Worm (Caenorhabditis elegans) whole organism, L4 larva: Measurements from ENCODE around the gene ncx-9.

Source experiments
- F10B5.3 ChIP-seq: sonication (generic microtip); optimal IDR thresholded peaks from 2 replicates; lab custom pipeline; 2016; ENCODE audit warnings: mild to moderate bottlenecking, missing genetic modification characterization, missing compliant biosample characterization
- F49E8.2 ChIP-seq: sonication (generic microtip); optimal IDR thresholded peaks from 2 replicates; lab custom pipeline; 2016; ENCODE audit warnings: missing compliant biosample characterization, mild to moderate bottlenecking, missing genetic modification characterization, borderline replicate concordance
- T20F7.1 ChIP-seq: fragments of 200-800 bp; sonication (Bioruptor generic); optimal IDR thresholded peaks from 2 replicates; lab custom pipeline; 2018; ENCODE audit warnings: mild to moderate bottlenecking, missing genetic modification characterization, missing compliant biosample characterization
- T26A8.4 ChIP-seq: fragments of 200-800 bp; sonication (Bioruptor generic); IDR thresholded peaks from 2 replicates; pipeline ENCODE4 v1.3.6; 2022; ENCODE audit warnings: missing genetic modification characterization, missing compliant biosample characterization
- Y105C5A.15 ChIP-seq: fragments of 200-800 bp; sonication (Bioruptor generic); IDR thresholded peaks from 2 replicates; pipeline ENCODE4 v1.3.6; 2022; ENCODE audit warnings: missing genetic modification characterization, missing compliant biosample characterization
- ZK546.5 ChIP-seq, 2 experiments: sonication (generic microtip); optimal IDR thresholded peaks; 2 replicates each; lab custom pipeline; 2017; ENCODE audit warnings: missing biosample characterization in 2 of 2, missing genetic modification characterization in 2 of 2
- ceh-20 ChIP-seq: fragments of 200-800 bp; sonication (Bioruptor generic); IDR thresholded peaks from 2 replicates; pipeline ENCODE4 v1.3.6; 2022; ENCODE audit warnings: missing genetic modification reagents, missing genetic modification characterization, missing compliant biosample characterization
- ceh-28 ChIP-seq: fragments of 150-350 bp; optimal IDR thresholded peaks from 2 replicates; lab custom pipeline; 2014; ENCODE audit warnings: missing biosample characterization, missing genetic modification reagents, missing genetic modification characterization
- ceh-82 ChIP-seq: sonication (generic microtip); optimal IDR thresholded peaks from 2 replicates; lab custom pipeline; 2017; ENCODE audit warnings: missing biosample characterization, missing genetic modification characterization
- daf-16 ChIP-seq, 3 experiments: sonication (generic microtip); optimal IDR thresholded peaks; 2 replicates each; lab custom pipeline; 2016 to 2017; ENCODE audit warnings: missing genetic modification characterization in 3 of 3, missing genetic modification reagents in 3 of 3, mild to moderate bottlenecking in 2 of 3, missing compliant biosample characterization in 2 of 3, missing biosample characterization in 1 of 3, moderate library complexity in 1 of 3
- dmd-8 ChIP-seq: fragments of 200-800 bp; sonication (Bioruptor generic); IDR thresholded peaks from 2 replicates; pipeline ENCODE4 v1.3.6; 2022; ENCODE audit warnings: missing genetic modification characterization, missing compliant biosample characterization
- dmd-9 ChIP-seq: fragments of 200-800 bp; sonication (Bioruptor generic); IDR thresholded peaks from 2 replicates; pipeline ENCODE4 v1.3.6; 2022; ENCODE audit warnings: missing genetic modification reagents, missing genetic modification characterization, missing compliant biosample characterization
- dpl-1 ChIP-seq: fragments of 150-350 bp; optimal IDR thresholded peaks from 2 replicates; lab custom pipeline; 2014; ENCODE audit warnings: missing biosample characterization, missing genetic modification reagents, missing genetic modification characterization
- egl-43 ChIP-seq: fragments of 200-800 bp; sonication (Bioruptor generic); IDR thresholded peaks from 2 replicates; pipeline ENCODE4 v1.3.6; 2022; ENCODE audit warnings: missing genetic modification reagents, missing genetic modification characterization, missing compliant biosample characterization
- fos-1 ChIP-seq: fragments of 150-350 bp; optimal IDR thresholded peaks from 2 replicates; lab custom pipeline; 2014; ENCODE audit warnings: missing biosample characterization, missing genetic modification characterization
- hlh-30 ChIP-seq: sonication (generic microtip); optimal IDR thresholded peaks from 2 replicates; lab custom pipeline; 2017; ENCODE audit warnings: antibody characterized with exemption, mild to moderate bottlenecking, missing genetic modification characterization, missing compliant biosample characterization; ENCODE audit not compliant: insufficient read depth
- hmg-1.1 ChIP-seq: fragments of 200-800 bp; sonication (Bioruptor generic); IDR thresholded peaks from 2 replicates; pipeline ENCODE4 v1.3.6; 2022; ENCODE audit warnings: missing genetic modification reagents, missing genetic modification characterization, missing compliant biosample characterization
- lim-7 ChIP-seq: fragments of 200-800 bp; sonication (Bioruptor generic); IDR thresholded peaks from 2 replicates; pipeline ENCODE4 v1.3.6; 2022; ENCODE audit warnings: missing genetic modification characterization, missing compliant biosample characterization
- lin-38 ChIP-seq: fragments of 200-800 bp; sonication (Bioruptor generic); IDR thresholded peaks from 2 replicates; pipeline ENCODE4 v1.3.6; 2022; ENCODE audit warnings: missing genetic modification reagents, missing genetic modification characterization, missing compliant biosample characterization
- lir-3 ChIP-seq: sonication (generic microtip); optimal IDR thresholded peaks from 2 replicates; lab custom pipeline; 2016; ENCODE audit warnings: mild to moderate bottlenecking, missing genetic modification characterization, missing compliant biosample characterization
- madf-5 ChIP-seq, 2 experiments: fragments of 200-800 bp; sonication (Bioruptor generic); IDR thresholded peaks; 2 replicates each; pipeline ENCODE4 v1.3.6; 2022; ENCODE audit warnings: missing compliant biosample characterization in 2 of 2, missing genetic modification characterization in 2 of 2
- mep-1 ChIP-seq: fragments of 150-350 bp; sonication (generic microtip); optimal IDR thresholded peaks from 3 replicates; lab custom pipeline; 2014; ENCODE audit warnings: missing biosample characterization, missing genetic modification characterization
- mes-2 ChIP-seq: sonication (generic microtip); optimal IDR thresholded peaks from 2 replicates; lab custom pipeline; 2016; ENCODE audit warnings: missing genotype, mild to moderate bottlenecking, missing genetic modification characterization, missing compliant biosample characterization; ENCODE audit not compliant: poor library complexity, severe bottlenecking
- mxl-2 ChIP-seq: fragments of 200-800 bp; sonication (Bioruptor generic); conservative IDR thresholded peaks from 2 replicates; pipeline ENCODE4 v1.3.6; 2022; ENCODE audit warnings: missing genetic modification reagents, missing genetic modification characterization, missing compliant biosample characterization
- nhr-102 ChIP-seq: sonication (generic microtip); optimal IDR thresholded peaks from 2 replicates; lab custom pipeline; 2016; ENCODE audit warnings: mild to moderate bottlenecking, missing genetic modification characterization, moderate library complexity, missing compliant biosample characterization
- nhr-25 ChIP-seq: sonication (generic microtip); optimal IDR thresholded peaks from 2 replicates; lab custom pipeline; 2017; ENCODE audit warnings: missing genetic modification characterization, mild to moderate bottlenecking, missing compliant biosample characterization, antibody characterized with exemption, moderate library complexity, borderline replicate concordance; ENCODE audit not compliant: insufficient read depth
- nhr-77 ChIP-seq: fragments of 150-350 bp; optimal IDR thresholded peaks from 2 replicates; lab custom pipeline; 2014; ENCODE audit warnings: missing biosample characterization, missing genetic modification characterization
- pha-4 ChIP-seq, 2 experiments: fragments of 150-350 bp in 1 of 2; fragments of 200-800 bp in 1 of 2; sonication (Bioruptor generic) in 1 of 2; IDR thresholded peaks in 1 of 2; optimal IDR thresholded peaks in 1 of 2; 2 replicates each; pipeline versions ENCODE4 v1.3.6 to Lab custom; 2014 to 2022; ENCODE audit warnings: missing genetic modification characterization in 2 of 2, missing genetic modification reagents in 2 of 2, missing biosample characterization in 1 of 2, missing compliant biosample characterization in 1 of 2
- rbr-2 ChIP-seq: sonication (generic microtip); optimal IDR thresholded peaks from 2 replicates; lab custom pipeline; 2016; ENCODE audit warnings: missing genotype, missing genetic modification characterization, missing compliant biosample characterization
- set-16 ChIP-seq: fragments of 200-800 bp; sonication (Bioruptor generic); IDR thresholded peaks from 2 replicates; pipeline ENCODE4 v1.3.6; 2022; ENCODE audit warnings: missing genetic modification reagents, missing genetic modification characterization, missing compliant biosample characterization
- tra-1 ChIP-seq: fragments of 200-800 bp; sonication (Bioruptor generic); IDR thresholded peaks from 2 replicates; pipeline ENCODE4 v1.3.6; 2022; ENCODE audit warnings: missing genetic modification reagents, missing genetic modification characterization, missing compliant biosample characterization
- unc-62 ChIP-seq, 3 experiments: fragments of 150-350 bp in 1 of 3; sonication (generic microtip); optimal IDR thresholded peaks in 2 of 3; peaks in 1 of 3; 1 replicate in 1 of 3; 2 replicates in 2 of 3; lab custom pipeline; 2014 to 2017; ENCODE audit warnings: missing biosample characterization in 3 of 3, missing genetic modification characterization in 3 of 3, missing genetic modification reagents in 3 of 3, missing genotype in 1 of 3
- ztf-11 ChIP-seq: fragments of 150-350 bp; optimal IDR thresholded peaks from 2 replicates; lab custom pipeline; 2014; ENCODE audit warnings: missing biosample characterization, missing genetic modification characterization

The ncx-9 gene

DNA sequence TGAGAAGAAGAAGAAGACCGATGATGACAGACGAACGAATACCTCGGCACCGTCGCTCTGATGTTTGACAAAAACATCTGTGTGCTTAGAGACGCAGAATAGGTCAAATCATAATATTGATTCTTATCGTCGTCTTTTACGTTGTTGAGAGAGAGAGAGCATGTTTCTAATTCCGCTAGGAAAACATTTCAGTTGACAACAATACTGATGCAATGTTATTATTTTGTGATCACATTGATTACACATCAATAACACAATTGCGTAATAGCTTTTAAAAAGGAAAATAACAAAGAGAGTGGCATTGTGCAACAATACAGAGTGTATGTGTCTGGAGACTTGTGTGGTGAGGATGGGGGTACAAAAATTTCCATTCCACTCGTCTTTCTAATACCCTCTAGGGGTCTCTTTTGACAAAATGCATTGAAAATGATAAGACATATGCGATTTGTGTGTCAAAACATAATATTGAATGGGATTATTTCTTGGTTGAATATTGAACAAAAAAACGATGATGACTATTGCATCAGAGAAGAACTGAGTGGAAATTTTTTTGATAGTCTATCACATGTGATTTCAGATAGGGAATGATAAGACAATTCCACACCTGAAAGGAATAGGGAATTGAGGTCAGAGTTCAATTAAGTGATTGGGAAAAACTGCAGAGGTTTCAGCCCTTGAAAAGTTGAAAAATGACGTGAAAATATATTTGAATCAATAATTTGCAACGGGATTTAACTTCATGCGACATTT lies 30.2 kb downstream of the ncx-9 start (continued):
- TF ChIP-seq daf-16 (GFP tag; optimal IDR thresholded peaks at IDR 0.05; lab: Kevin White, UChicago) (peak in 1 of 2 experiments; percentile 88), daf-16 (tag; optimal IDR thresholded peaks at IDR 0.05; lab: Kevin White, UChicago) (peak; percentile 94), nhr-77 (peak; percentile 29)
- TF ChIP-seq, all 104 proteins: peak for 14

- TF ChIP-seq hmg-1.1 = no peak
- no peak for TF ChIP-seq pha-4 (GFP tag; IDR thresholded peaks at IDR 0.05; lab: Robert Waterston, UW)
- TF ChIP-seq pha-4 (tag; optimal IDR thresholded peaks at IDR 0.05; lab: Kevin White, UChicago) = no peak
- TF ChIP-seq set-16 = peak; percentile 63
- no peak for TF ChIP-seq dmd-9 (GFP tag; lab: Robert Waterston, UW)
- peak; percentile 31; the same call in 1 of the 2 replicates for TF ChIP-seq egl-43
- TF ChIP-seq dpl-1 (GFP tag; lab: Kevin White, UChicago) = no peak
- TF ChIP-seq dmd-8 (GFP tag; lab: Robert Waterston, UW) = peak; percentile 49; the same call in 1 of the 2 replicates
- TF ChIP-seq hlh-30 (tag; lab: Kevin White, UChicago) = no peak
- TF ChIP-seq lir-3 (tag; lab: Kevin White, UChicago) = no peak
- TF ChIP-seq ceh-82 (tag; lab: Kevin White, UChicago) = no peak
- no peak for TF ChIP-seq ZK546.5 (tag; optimal IDR thresholded peaks at IDR 0.05; lab: Kevin White, UChicago)
- TF ChIP-seq rbr-2 (tag; lab: Kevin White, UChicago) = peak; percentile 0
- TF ChIP-seq nhr-25 (tag; lab: Kevin White, UChicago) = no peak
- TF ChIP-seq unc-62 (GFP tag; optimal IDR thresholded peaks at IDR 0.05 in 1 of 2; lab: Kevin White, UChicago) = no peak
- no peak for TF ChIP-seq unc-62 (tag; optimal IDR thresholded peaks at IDR 0.05; lab: Kevin White, UChicago)
- TF ChIP-seq T26A8.4 (GFP tag; lab: Robert Waterston, UW) = no peak
- no peak for TF ChIP-seq ceh-20
- TF ChIP-seq mxl-2 (GFP tag; lab: Robert Waterston, UW) = no peak
- no peak for TF ChIP-seq Y105C5A.15 (GFP tag; lab: Robert Waterston, UW)
- TF ChIP-seq nhr-77 = no peak
- TF ChIP-seq tra-1 (GFP tag; lab: Robert Waterston, UW) = no peak
Observed at ce11 chrV:4964020-4964635, 30.9 kb downstream of the ncx-9 start.

DNA sequence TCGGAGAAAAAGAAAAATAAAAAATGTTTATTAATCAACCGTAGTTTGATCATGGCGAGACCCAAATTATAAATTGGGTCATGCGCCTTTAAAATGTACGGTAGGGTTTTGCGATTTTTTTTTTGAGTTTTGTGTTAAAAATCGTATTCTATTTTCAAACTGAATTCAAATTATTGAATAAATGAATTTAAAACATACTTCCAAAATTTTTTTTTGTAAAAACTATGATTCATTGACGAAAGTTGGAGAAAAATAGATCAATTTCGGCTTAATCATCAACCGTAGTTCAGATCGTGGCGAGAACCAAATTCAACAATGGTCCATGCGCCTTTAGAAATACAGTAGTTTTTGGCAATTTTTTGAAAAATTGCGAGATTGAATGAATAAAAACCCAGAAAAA lies 31.4 kb downstream of the ncx-9 start:
- TF ChIP-seq F49E8.2 (tag; lab: Kevin White, UChicago) (peak; percentile 76), lin-38 (GFP tag; lab: Robert Waterston, UW) (peak; percentile 36; the same call in 1 of the 2 replicates), ztf-11 (no peak), madf-5 (GFP tag; IDR thresholded peaks at IDR 0.05; lab: Robert Waterston, UW) (no peak), F10B5.3 (no peak)

ce11 chrV:4962968-4963367 lies 32.1 kb downstream of the ncx-9 start, which contains the start of gene tam-1:
Gene tam-1, minus strand, starts transcription at chrV:4963102.
- peak; percentile 3 for TF ChIP-seq mep-1 (tag; lab: Kevin White, UChicago)
- TF ChIP-seq lim-7 (GFP tag; lab: Robert Waterston, UW) = no peak
- TF ChIP-seq hlh-30 (tag; lab: Kevin White, UChicago) = peak; percentile 3
- no peak for TF ChIP-seq nhr-102 (tag; lab: Kevin White, UChicago)
- TF ChIP-seq mes-2 (tag; lab: Kevin White, UChicago) = peak; percentile 42
- no peak for TF ChIP-seq fos-1
- TF ChIP-seq ceh-28 (tag; lab: Kevin White, UChicago) = peak; percentile 14
- peak; percentile 48; the same call in 1 of the 2 replicates for TF ChIP-seq hmg-1.1
- no peak for TF ChIP-seq T20F7.1 (GFP tag; lab: Kevin White, UChicago)
- TF ChIP-seq, all 104 proteins: peak for 5
